Worm (Caenorhabditis elegans): ENCODE results near the gene C35D10.3.

DNA sequence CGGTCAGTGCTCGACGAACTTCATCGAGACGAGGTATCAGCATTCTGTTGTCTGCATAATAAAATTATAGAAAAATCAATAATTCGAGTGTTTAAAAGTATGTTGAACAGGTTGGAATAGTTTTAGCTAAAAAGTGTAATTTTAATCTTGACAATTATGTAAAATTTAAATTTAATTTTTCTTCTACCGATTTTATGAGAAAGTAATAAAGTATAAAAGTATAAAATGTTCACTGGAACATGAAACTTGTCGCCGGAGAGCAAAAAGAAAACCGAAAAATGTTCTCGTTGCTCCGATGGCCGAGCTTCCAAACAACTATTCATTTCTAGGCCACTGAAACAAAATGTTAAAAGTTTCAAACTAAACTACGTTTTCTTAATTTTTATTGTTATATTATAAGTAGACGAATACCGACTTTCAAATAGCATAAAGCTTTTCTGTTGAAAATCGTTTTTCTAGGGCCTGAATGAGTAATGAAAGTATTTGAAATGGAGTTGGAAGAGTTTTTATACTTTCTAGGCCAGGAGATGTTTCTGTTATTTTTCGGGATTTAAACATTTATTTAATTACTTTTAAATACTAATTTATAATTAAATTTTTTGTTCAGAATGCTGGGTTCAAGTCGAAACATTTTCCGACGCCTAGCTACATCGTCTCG is 6.8 kb upstream of the C35D10.3 start, which contains the start of the genes C35D10.10 and C35D10.5:
- TF ChIP-seq pha-4 (tag; optimal IDR thresholded peaks at IDR 0.05) (no peak), hrde-1 (tag; optimal IDR thresholded peaks at IDR 0.05; ENCODE audit: borderline replicate concordance) (no peak), ztf-22 (GFP tag; optimal IDR thresholded peaks at IDR 0.05) (no peak), F55B11.4 (tag; optimal IDR thresholded peaks at IDR 0.05; ENCODE audit: borderline replicate concordance, insufficient read depth) (no peak), hmg-20 (GFP tag; IDR thresholded peaks at IDR 0.05) (no peak), unc-62 (GFP tag; optimal IDR thresholded peaks at IDR 0.05) (no peak)

All from whole organism, young adult.